Fruit fly (Drosophila melanogaster) Kc167 (cell line): ENCODE results near the gene CG32700.

Experiments used
- Myc ChIP-seq: fragments of >200 bp; optimal IDR thresholded peaks from 2 replicates; lab custom pipeline; 2017; ENCODE audit warnings: missing external identifiers
- insv ChIP-seq: fragments of >200 bp; optimal IDR thresholded peaks from 3 replicates; lab custom pipeline; 2018; ENCODE audit warnings: missing external identifiers
- psq ChIP-seq: fragments of >200 bp; optimal IDR thresholded peaks from 2 replicates; lab custom pipeline; 2017; ENCODE audit warnings: missing external identifiers

DNA sequence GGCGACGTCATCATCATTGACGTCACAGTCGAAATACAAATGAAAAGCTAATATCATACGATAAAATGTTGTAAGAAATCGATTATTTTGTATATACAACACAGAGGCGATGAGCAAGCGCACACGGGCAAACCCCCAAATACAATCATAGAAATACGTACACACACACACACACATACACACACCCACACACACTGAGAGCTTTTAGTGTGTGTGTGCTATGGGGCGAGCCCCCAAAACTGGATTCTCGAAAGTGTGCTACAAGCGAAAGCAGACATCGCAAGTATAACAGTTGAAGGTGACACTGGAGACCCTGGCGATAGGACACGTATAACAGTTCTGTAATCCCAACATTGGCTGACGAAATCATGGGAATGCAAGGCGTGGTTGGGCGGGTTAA lies 31.2 kb upstream of the CG32700 start:
- TF ChIP-seq insv (lab: Kevin White, UChicago) (no peak), psq (lab: Kevin White, UChicago) (no peak), Myc (lab: Kevin White, UChicago) (no peak)
